Worm (Caenorhabditis elegans) whole organism, L3 larva: ENCODE measurements around the gene eif-3.G.

Experiments
- pqm-1 ChIP-seq: fragments of 150-350 bp; optimal IDR thresholded peaks from 2 replicates; lab custom pipeline; 2017; ENCODE audit warnings: missing biosample characterization, missing genetic modification characterization, inconsistent platforms
- unc-62 ChIP-seq: fragments of 150-350 bp; sonication (generic microtip); optimal IDR thresholded peaks from 4 replicates; lab custom pipeline; 2014; ENCODE audit warnings: missing biosample characterization, missing genetic modification reagents, missing genetic modification characterization

- no peak for TF ChIP-seq unc-62
- peak; percentile 44 for TF ChIP-seq pqm-1 (tag; lab: Kevin White, UChicago)
Observed at ce11 chrII:8399997-8400396, 42.6 kb upstream of the eif-3.G start.
